Worm (Caenorhabditis elegans): ENCODE data around the gene F22E5.6.
"Not testable (repeated sequence)": the region's sequence is repeated elsewhere in the genome, so short reads cannot be mapped to it uniquely, and the experiment has no call there.

Gene F22E5.6

DNA sequence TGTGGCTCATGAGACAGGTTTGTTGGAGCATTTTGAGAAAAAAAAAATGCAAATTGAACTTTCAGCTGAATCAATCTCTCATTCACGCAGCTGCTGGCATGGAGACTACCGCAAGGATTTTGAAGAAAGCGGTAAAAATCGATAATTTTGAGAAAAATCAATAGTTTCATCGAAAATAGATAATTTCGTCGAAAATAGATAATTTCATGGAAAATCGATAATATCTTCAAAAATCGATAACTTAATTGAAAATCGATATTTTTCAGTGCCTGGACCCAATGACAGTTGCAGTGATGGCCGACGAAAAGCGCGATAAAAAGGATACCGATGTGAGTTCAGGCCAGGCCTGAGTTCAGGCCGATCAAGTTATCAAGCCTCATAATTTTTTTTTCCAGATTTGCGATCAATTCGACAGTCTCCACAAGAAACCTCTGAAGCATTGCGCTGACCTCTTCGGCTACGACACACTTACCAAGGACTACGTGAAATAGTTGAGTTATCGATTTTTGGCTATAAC is 26.6 kb upstream of the F22E5.6 start, which contains the start of gene D2062.4:
Gene D2062.4, plus strand, starts transcription at position 467 of the 517 bp plus-strand sequence.
- peak; percentile 53; the same call in 1 of the 2 replicates for TF ChIP-seq T22C8.4 (GFP tag; IDR thresholded peaks at IDR 0.05)

DNA sequence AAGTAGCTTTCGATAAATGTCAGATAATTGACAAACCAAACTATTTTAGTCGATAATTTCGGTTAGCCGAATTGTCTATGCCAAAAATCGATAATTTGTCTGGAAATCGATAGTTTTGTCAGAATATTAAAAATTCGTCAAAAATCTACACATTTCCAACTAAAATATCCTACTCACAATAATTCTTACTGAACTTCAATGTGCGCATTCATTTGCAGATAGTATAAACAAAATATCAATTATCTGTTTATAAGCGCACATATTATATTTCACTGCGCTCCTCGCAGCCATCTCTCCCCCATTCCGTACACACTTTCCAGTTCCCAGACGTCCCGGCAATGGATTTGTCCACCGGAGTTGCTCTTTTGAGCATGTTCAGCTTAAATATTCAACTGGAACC is 24.8 kb upstream of the F22E5.6 start, which contains the start of gene lgc-28:
Gene lgc-28, plus strand, starts transcription at position 301 of the 400 bp plus-strand sequence.
- no peak for TF ChIP-seq med-1 (GFP tag; optimal IDR thresholded peaks at IDR 0.05; ENCODE audit: insufficient read depth)
- no peak for TF ChIP-seq cog-1 (tag; optimal IDR thresholded peaks at IDR 0.05)
- no peak for TF ChIP-seq ztf-29 (GFP tag; IDR thresholded peaks at IDR 0.05)
- TF ChIP-seq tab-1 (GFP tag; IDR thresholded peaks at IDR 0.05), result no peak
- TF ChIP-seq klf-2 (GFP tag; conservative IDR thresholded peaks at IDR 0.05), result no peak
- TF ChIP-seq ztf-23 (GFP tag; IDR thresholded peaks at IDR 0.05), result no peak
- no peak for TF ChIP-seq ref-1 (GFP tag; conservative IDR thresholded peaks at IDR 0.05)

DNA sequence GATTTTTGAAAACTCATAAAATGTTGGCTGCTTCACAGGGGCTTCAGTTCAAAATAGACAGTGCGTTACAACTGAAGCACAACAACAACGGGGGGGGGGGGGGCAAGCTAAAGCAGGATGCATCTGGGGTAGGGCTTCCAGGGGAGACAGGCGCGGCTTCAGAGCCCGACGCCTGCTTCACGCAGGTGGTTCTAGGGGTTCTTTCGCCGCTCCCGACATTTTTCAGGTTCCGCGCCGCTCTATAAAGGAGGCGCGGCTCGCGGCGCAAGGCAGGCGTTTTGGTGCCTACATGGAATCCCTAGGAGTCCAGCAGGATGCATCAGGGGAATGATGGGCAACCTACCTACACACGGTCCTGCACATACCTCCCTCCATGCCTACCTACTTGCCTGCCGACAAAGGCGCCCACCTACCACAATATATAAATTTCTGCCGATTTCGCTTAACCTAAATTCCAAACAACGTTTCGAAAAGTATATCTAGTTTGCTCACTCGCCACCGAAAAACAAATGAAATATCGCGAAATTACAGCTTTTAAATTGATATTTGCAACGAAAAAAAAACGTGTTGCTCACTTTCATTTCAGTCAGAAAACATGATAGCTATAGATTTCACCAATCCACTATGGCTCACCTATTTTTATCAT is 22.4 kb upstream of the F22E5.6 start, which contains the start of gene sri-71:
Gene sri-71, plus strand, starts transcription at position 596 of the 646 bp plus-strand sequence.
- TF ChIP-seq cog-1 (tag; optimal IDR thresholded peaks at IDR 0.05), result no peak
- no peak for TF ChIP-seq tab-1 (GFP tag; IDR thresholded peaks at IDR 0.05)
- no peak for TF ChIP-seq ztf-23 (GFP tag; IDR thresholded peaks at IDR 0.05)
- no peak for TF ChIP-seq T22C8.4 (GFP tag; IDR thresholded peaks at IDR 0.05)
- TF ChIP-seq klf-2 (GFP tag; conservative IDR thresholded peaks at IDR 0.05), result no peak
- TF ChIP-seq med-1 (GFP tag; optimal IDR thresholded peaks at IDR 0.05; ENCODE audit: insufficient read depth), result no peak
- TF ChIP-seq flt-1 (GFP tag; IDR thresholded peaks at IDR 0.05), result no peak
- TF ChIP-seq ref-1 (GFP tag; conservative IDR thresholded peaks at IDR 0.05), result no peak
- TF ChIP-seq ztf-29 (GFP tag; IDR thresholded peaks at IDR 0.05), result no peak

DNA sequence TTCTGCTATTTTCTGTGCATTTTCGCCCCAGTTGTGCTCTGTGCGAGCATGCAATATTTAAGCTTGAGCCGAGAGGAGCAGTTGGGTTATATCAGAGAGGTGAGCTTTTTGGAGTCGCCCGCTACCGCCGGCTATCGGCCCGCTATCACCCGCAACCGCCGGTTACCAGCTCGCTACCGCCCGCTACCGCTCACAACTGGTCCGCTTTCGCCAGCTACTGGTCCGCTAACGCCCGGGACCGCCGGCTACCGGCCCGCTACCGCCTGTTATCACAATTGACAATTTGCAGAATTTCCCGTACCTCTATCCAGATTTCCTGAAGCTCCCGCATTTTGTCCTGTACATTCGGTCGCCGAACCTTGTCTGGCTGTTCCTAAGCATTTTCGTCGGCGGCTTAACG is 21.2 kb upstream of the F22E5.6 start:
- TF ChIP-seq flt-1 (GFP tag; IDR thresholded peaks at IDR 0.05) (peak; percentile 44; the same call in 1 of the 2 replicates), ztf-23 (GFP tag; IDR thresholded peaks at IDR 0.05) (no peak)

DNA sequence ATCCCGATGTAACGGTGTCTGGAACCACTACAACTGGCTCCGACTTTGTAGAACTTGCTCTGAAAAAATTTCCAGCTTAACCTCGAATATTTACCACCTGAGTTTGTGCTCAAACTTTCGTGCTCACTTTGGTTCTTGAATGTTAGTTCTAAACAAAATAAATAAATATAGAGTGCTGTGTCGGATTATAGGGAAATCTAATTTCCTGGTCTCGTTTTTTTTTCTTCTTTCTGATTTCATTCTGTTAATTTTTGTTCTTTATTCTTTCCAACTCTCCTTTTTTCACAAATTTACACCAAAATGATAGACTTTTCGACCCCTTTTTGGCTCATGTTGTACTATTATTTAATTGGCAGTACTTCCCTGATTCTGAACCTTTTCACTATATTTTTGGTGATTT is 20.4 kb upstream of the F22E5.6 start, which contains the start of gene sri-37:
Gene sri-37, plus strand, starts transcription at position 301 of the 400 bp plus-strand sequence.
- no peak for TF ChIP-seq ztf-29 (GFP tag; IDR thresholded peaks at IDR 0.05)
- TF ChIP-seq klf-2 (GFP tag; conservative IDR thresholded peaks at IDR 0.05), result no peak
- TF ChIP-seq ref-1 (GFP tag; conservative IDR thresholded peaks at IDR 0.05), result no peak
- TF ChIP-seq cog-1 (tag; optimal IDR thresholded peaks at IDR 0.05), result no peak
- no peak for TF ChIP-seq med-1 (GFP tag; optimal IDR thresholded peaks at IDR 0.05; ENCODE audit: insufficient read depth)

DNA sequence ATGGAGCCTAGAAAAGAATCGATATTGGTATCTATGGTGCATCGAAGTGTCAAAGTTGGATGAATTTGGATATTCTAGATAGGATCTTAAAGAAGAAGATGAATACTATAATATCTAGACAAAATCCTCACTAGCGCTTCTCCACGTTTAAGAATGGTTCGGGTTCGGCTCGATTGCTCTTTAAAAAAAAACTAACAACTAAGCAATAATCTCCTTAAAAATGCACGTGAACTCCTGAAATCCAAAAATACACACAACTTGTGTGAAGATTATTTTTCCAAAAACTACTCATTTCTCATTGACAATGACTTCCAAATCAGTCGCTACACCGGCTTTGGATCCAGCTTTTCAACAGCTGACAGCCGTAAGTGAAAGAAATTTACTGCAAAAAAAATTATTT is 18.5 kb upstream of the F22E5.6 start, which contains the start of gene D2062.1:
Gene D2062.1, plus strand, starts transcription at position 301 of the 400 bp plus-strand sequence.
- no peak for TF ChIP-seq flt-1 (GFP tag; IDR thresholded peaks at IDR 0.05)
- no peak for TF ChIP-seq ztf-29 (GFP tag; IDR thresholded peaks at IDR 0.05)
- no peak for TF ChIP-seq klf-2 (GFP tag; conservative IDR thresholded peaks at IDR 0.05)
- TF ChIP-seq med-1 (GFP tag; optimal IDR thresholded peaks at IDR 0.05; ENCODE audit: insufficient read depth), result no peak

DNA sequence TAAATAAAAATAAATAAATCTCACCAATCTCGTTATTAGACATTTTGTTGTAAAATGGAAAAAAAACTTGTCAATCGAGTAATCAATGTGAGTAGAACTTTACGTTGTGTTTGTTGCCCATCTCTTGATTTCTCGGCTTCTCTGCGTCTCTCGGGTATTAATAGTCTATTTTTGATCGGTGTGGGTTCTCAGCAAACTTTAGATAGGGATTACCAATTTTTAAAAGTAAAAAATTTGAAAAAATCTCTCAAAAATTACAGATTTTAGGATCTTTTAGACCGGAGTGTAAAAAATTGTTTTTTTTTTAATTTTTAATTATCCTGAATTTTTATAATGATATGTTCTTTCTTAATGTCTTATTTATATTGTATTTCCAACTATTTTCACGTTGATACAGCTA is 12.3 kb upstream of the F22E5.6 start, which contains the start of gene F22E5.21:
Gene F22E5.21, minus strand, starts transcription at position 101 of the 400 bp plus-strand sequence.
- TF ChIP-seq cog-1 (tag; optimal IDR thresholded peaks at IDR 0.05) (no peak), tab-1 (GFP tag; IDR thresholded peaks at IDR 0.05) (no peak), ztf-23 (GFP tag; IDR thresholded peaks at IDR 0.05) (no peak), ref-1 (GFP tag; conservative IDR thresholded peaks at IDR 0.05) (no peak), flt-1 (GFP tag; IDR thresholded peaks at IDR 0.05) (no peak), ztf-29 (GFP tag; IDR thresholded peaks at IDR 0.05) (no peak), T22C8.4 (GFP tag; IDR thresholded peaks at IDR 0.05) (no peak), klf-2 (GFP tag; conservative IDR thresholded peaks at IDR 0.05) (no peak), med-1 (GFP tag; optimal IDR thresholded peaks at IDR 0.05; ENCODE audit: insufficient read depth) (no peak)

DNA sequence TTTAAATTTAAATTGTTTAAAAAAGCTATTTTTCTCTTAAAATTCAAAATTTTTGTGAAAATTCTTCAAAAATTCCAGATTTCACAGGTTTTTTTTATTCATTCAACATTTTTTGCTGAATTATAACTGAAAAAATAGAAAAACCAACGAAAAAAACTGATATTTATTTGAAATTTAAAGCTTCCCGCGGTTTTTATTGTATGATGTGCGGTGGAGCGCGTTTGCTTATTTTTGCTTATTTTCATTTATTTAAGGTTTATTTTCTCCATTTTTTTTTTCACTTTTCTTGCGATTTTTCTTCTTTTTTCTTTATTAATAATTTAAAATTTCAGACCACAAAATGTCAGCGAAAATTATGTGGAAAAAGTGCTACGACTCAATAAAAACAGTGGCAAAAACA is 11.6 kb upstream of the F22E5.6 start, which contains the start of gene F22E5.9:
Gene F22E5.9, plus strand, starts transcription at position 327 of the 400 bp plus-strand sequence.
- no peak for TF ChIP-seq ztf-23 (GFP tag; IDR thresholded peaks at IDR 0.05)
- TF ChIP-seq cog-1 (tag; optimal IDR thresholded peaks at IDR 0.05), result no peak
- TF ChIP-seq T22C8.4 (GFP tag; IDR thresholded peaks at IDR 0.05), result no peak
- no peak for TF ChIP-seq tab-1 (GFP tag; IDR thresholded peaks at IDR 0.05)

DNA sequence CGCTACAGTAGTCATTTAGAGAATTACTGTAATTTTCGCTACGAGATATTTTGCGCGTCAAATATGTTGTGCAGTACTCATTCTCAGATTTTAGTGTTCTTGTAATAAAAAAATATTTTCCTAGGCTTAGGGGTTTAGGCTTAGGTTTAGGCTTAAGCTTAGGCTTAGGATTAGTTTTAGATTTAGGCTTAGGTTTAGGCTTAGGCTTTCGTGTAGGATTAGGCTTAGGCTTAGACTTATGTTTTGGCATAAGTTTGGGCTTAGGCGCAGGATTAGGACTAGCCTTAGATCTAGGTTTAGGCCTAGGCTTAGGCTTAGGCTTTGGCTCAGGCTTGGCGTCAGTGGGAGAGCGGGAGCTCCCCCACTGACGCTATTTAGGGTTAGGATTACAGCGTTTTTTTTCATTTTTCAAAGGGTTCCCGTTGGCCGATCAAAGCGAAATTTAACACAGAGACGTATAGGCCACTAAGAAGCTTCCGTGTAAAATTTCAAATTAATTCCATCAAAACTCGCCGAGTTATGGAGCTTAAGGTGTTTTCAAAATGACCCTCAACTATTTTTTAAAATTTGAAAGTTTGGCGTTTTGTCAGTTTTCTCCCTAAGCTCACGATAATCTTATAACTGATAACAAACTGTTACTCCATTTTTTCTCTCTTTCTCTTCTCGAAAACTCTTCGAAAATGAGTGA is 10.1 kb upstream of the F22E5.6 start, which contains the start of gene F22E5.8:
Gene F22E5.8, plus strand, starts transcription at position 638 of the 688 bp plus-strand sequence.
- not testable (repeated sequence) for TF ChIP-seq cog-1 (tag; optimal IDR thresholded peaks at IDR 0.05); ztf-23 (GFP tag; IDR thresholded peaks at IDR 0.05); ref-1 (GFP tag; conservative IDR thresholded peaks at IDR 0.05)

DNA sequence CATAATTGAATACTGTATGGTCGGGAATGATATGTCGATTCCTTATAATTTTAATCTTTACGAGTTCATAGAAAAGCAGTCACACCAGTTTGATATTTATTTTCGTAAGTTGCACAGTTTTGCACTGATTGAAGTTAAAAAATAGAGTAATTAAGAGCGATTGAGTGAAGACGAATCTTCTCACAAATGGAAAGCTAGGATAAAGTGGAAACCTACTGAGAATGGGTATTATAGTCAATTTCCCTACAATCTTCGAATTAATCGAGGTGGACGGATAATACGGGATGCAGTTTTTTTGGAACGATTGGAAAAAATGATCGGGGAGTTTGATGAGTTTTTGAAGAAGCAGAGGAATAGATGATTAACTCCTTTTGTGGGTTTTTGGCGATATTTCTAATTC is 8.7 kb upstream of the F22E5.6 start, which contains the start of gene F22E5.23:
Gene F22E5.23, plus strand, starts transcription at position 301 of the 400 bp plus-strand sequence.
- TF ChIP-seq tab-1 (GFP tag; IDR thresholded peaks at IDR 0.05) (no peak), T22C8.4 (GFP tag; IDR thresholded peaks at IDR 0.05) (no peak), flt-1 (GFP tag; IDR thresholded peaks at IDR 0.05) (no peak), ztf-29 (GFP tag; IDR thresholded peaks at IDR 0.05) (no peak), klf-2 (GFP tag; conservative IDR thresholded peaks at IDR 0.05) (no peak), ref-1 (GFP tag; conservative IDR thresholded peaks at IDR 0.05) (no peak), med-1 (GFP tag; optimal IDR thresholded peaks at IDR 0.05; ENCODE audit: insufficient read depth) (no peak), ztf-23 (GFP tag; IDR thresholded peaks at IDR 0.05) (no peak), cog-1 (tag; optimal IDR thresholded peaks at IDR 0.05) (no peak)

Data from whole organism, midembryonic.